Worm (Caenorhabditis elegans) whole organism, L3 larva: Measurements from ENCODE around the gene him-17.

Source experiments
- aly-2 ChIP-seq: fragments of 150-350 bp; optimal IDR thresholded peaks from 2 replicates; lab custom pipeline; 2014; ENCODE audit warnings: missing biosample characterization, missing genetic modification characterization
- ama-1 ChIP-seq: fragments of 150-350 bp; optimal IDR thresholded peaks from 2 replicates; lab custom pipeline; 2018
- egl-27 ChIP-seq: sonication (generic microtip); optimal IDR thresholded peaks from 4 replicates; lab custom pipeline; 2017; ENCODE audit warnings: missing biosample characterization, missing genetic modification reagents, missing genetic modification characterization
- fos-1 ChIP-seq: fragments of 150-350 bp; optimal IDR thresholded peaks from 2 replicates; lab custom pipeline; 2014; ENCODE audit warnings: missing biosample characterization, missing genetic modification characterization
- nfya-1 ChIP-seq: sonication (generic microtip); optimal IDR thresholded peaks from 2 replicates; lab custom pipeline; 2017; ENCODE audit warnings: missing genetic modification characterization, mild to moderate bottlenecking, missing compliant biosample characterization, antibody characterized with exemption, moderate library complexity; ENCODE audit not compliant: insufficient read depth
- nhr-11 ChIP-seq: fragments of 150-350 bp; optimal IDR thresholded peaks from 2 replicates; lab custom pipeline; 2014; ENCODE audit warnings: missing biosample characterization, missing genetic modification characterization
- nhr-25 ChIP-seq: sonication (generic microtip); optimal IDR thresholded peaks from 2 replicates; lab custom pipeline; 2017; ENCODE audit warnings: missing biosample characterization, missing genetic modification characterization
- nhr-77 ChIP-seq: fragments of 150-350 bp; optimal IDR thresholded peaks from 2 replicates; lab custom pipeline; 2014; ENCODE audit warnings: missing biosample characterization, missing genetic modification characterization
- pqm-1 ChIP-seq: fragments of 150-350 bp; optimal IDR thresholded peaks from 2 replicates; lab custom pipeline; 2017; ENCODE audit warnings: missing biosample characterization, missing genetic modification characterization, inconsistent platforms
- skn-1 ChIP-seq: fragments of 150-350 bp; optimal IDR thresholded peaks from 2 replicates; lab custom pipeline; 2014; ENCODE audit warnings: missing biosample characterization, missing genetic modification characterization
- snpc-4 ChIP-seq: fragments of 150-350 bp; optimal IDR thresholded peaks from 2 replicates; lab custom pipeline; 2014; ENCODE audit warnings: missing biosample characterization, missing genetic modification characterization

DNA sequence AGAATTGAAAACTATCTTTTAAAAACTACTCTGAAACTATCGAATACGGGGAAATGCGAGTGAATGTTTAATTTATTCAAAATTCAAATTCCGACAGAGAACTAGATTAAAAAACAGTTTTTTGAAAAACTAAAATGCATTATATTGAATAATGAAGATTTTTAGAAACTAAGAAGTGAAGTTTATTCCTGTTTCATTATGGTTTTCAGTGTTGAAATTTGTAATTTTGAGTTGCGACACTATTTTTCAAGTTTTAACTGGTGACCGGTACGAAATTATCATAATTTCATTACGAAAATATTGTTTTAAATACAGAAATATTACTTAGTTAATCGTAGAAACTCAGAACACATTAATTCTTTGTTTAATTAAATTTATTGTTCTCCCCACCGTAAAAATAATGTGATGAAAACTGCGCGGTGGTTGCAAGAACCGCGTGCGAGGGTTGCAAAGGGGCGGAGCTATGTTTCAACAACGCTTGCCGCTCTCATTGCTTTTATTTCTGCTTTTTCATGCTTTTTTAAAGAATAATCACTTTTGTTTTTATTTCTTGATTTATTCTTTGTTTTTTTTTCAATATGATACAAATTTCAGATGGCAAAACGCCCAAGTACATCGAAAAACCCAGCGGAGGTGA lies at the start of gene him-17:
- TF ChIP-seq egl-27 (tag; lab: Kevin White, UChicago) (no peak), nhr-77 (tag; lab: Kevin White, UChicago) (no peak), ama-1 (lab: Kevin White, UChicago) (no peak), nfya-1 (tag; lab: Kevin White, UChicago) (no peak), nhr-25 (tag; lab: Kevin White, UChicago) (no peak), fos-1 (tag; lab: Kevin White, UChicago) (no peak), nhr-11 (tag; lab: Kevin White, UChicago) (no peak), aly-2 (tag; lab: Kevin White, UChicago) (peak; percentile 69), skn-1 (no peak), pqm-1 (tag; lab: Kevin White, UChicago) (no peak), snpc-4 (tag; lab: Kevin White, UChicago) (peak; percentile 55)
